Worm (Caenorhabditis elegans) whole organism, L2 larva: ENCODE measurements around the gene Y62H9A.16.

Experiments
- C34F6.9 ChIP-seq: fragments of 150-350 bp; optimal IDR thresholded peaks from 2 replicates; lab custom pipeline; 2014; ENCODE audit warnings: missing biosample characterization, missing genetic modification characterization
- F13H6.1 ChIP-seq: sonication (generic microtip); optimal IDR thresholded peaks from 2 replicates; lab custom pipeline; 2016; ENCODE audit warnings: missing genetic modification characterization, missing compliant biosample characterization
- R02D3.7 ChIP-seq: fragments of 150-350 bp; optimal IDR thresholded peaks from 2 replicates; lab custom pipeline; 2014; ENCODE audit warnings: missing biosample characterization, missing genetic modification characterization
- aly-2 ChIP-seq: fragments of 150-350 bp; optimal IDR thresholded peaks from 2 replicates; lab custom pipeline; 2014; ENCODE audit warnings: missing biosample characterization, missing genetic modification characterization
- ama-1 ChIP-seq: fragments of 150-350 bp; optimal IDR thresholded peaks from 2 replicates; lab custom pipeline; 2018; ENCODE audit warnings: inconsistent platforms
- blmp-1 ChIP-seq: sonication (generic microtip); optimal IDR thresholded peaks from 2 replicates; lab custom pipeline; 2017; ENCODE audit warnings: missing genetic modification characterization, mild to moderate bottlenecking, missing compliant biosample characterization, antibody characterized with exemption, moderate library complexity; ENCODE audit not compliant: insufficient read depth
- ceh-16 ChIP-seq: fragments of 150-350 bp; optimal IDR thresholded peaks from 2 replicates; lab custom pipeline; 2014; ENCODE audit warnings: missing biosample characterization, missing genetic modification characterization
- ceh-82 ChIP-seq: fragments of 150-350 bp; optimal IDR thresholded peaks from 2 replicates; lab custom pipeline; 2014; ENCODE audit warnings: missing biosample characterization, missing genetic modification characterization
- crh-2 ChIP-seq: sonication (generic microtip); optimal IDR thresholded peaks from 2 replicates; lab custom pipeline; 2017; ENCODE audit warnings: missing biosample characterization, missing genetic modification characterization
- dmd-4 ChIP-seq: sonication (generic microtip); optimal IDR thresholded peaks from 2 replicates; lab custom pipeline; 2017; ENCODE audit warnings: missing biosample characterization, missing genetic modification characterization
- egl-27 ChIP-seq: sonication (generic microtip); optimal IDR thresholded peaks from 3 replicates; lab custom pipeline; 2017; ENCODE audit warnings: missing biosample characterization, missing genetic modification reagents, missing genetic modification characterization
- elt-1 ChIP-seq: fragments of 150-350 bp; optimal IDR thresholded peaks from 2 replicates; lab custom pipeline; 2014; ENCODE audit warnings: missing biosample characterization, missing genetic modification characterization
- elt-3 ChIP-seq: sonication (generic microtip); optimal IDR thresholded peaks from 2 replicates; lab custom pipeline; 2017; ENCODE audit warnings: missing biosample characterization, missing genetic modification characterization
- fos-1 ChIP-seq: fragments of 150-350 bp; optimal IDR thresholded peaks from 2 replicates; lab custom pipeline; 2014; ENCODE audit warnings: missing biosample characterization, missing genetic modification characterization
- lin-11 ChIP-seq: fragments of 150-350 bp; sonication (generic microtip); optimal IDR thresholded peaks from 2 replicates; lab custom pipeline; 2014; ENCODE audit warnings: missing biosample characterization, missing genetic modification characterization, inconsistent platforms, mixed read lengths
- lin-13 ChIP-seq: fragments of 150-350 bp; optimal IDR thresholded peaks from 2 replicates; lab custom pipeline; 2014; ENCODE audit warnings: missing biosample characterization, missing genetic modification reagents, missing genetic modification characterization
- lin-39 ChIP-seq: fragments of 150-350 bp; optimal IDR thresholded peaks from 2 replicates; lab custom pipeline; 2014; ENCODE audit warnings: missing biosample characterization, missing genetic modification reagents, missing genetic modification characterization
- lsy-2 ChIP-seq, 2 experiments: fragments of 150-350 bp in 1 of 2; sonication (generic microtip) in 1 of 2; optimal IDR thresholded peaks; 2 replicates each; lab custom pipeline; 2014 to 2017; ENCODE audit warnings: missing biosample characterization in 2 of 2, missing genetic modification characterization in 2 of 2
- nhr-10 ChIP-seq: sonication (generic microtip); optimal IDR thresholded peaks from 2 replicates; lab custom pipeline; 2017; ENCODE audit warnings: missing biosample characterization, missing genetic modification characterization
- nhr-12 ChIP-seq: fragments of 150-350 bp; optimal IDR thresholded peaks from 2 replicates; lab custom pipeline; 2014; ENCODE audit warnings: missing biosample characterization, missing genetic modification characterization
- nhr-129 ChIP-seq: fragments of 150-350 bp; optimal IDR thresholded peaks from 2 replicates; lab custom pipeline; 2014; ENCODE audit warnings: missing biosample characterization, missing genetic modification characterization
- nhr-23 ChIP-seq: fragments of 150-350 bp; optimal IDR thresholded peaks from 2 replicates; lab custom pipeline; 2014; ENCODE audit warnings: missing biosample characterization, missing genetic modification reagents, missing genetic modification characterization
- nhr-237 ChIP-seq: fragments of 150-350 bp; optimal IDR thresholded peaks from 2 replicates; lab custom pipeline; 2014; ENCODE audit warnings: missing biosample characterization, missing genetic modification characterization
- nhr-6 ChIP-seq: fragments of 150-350 bp; optimal IDR thresholded peaks from 2 replicates; lab custom pipeline; 2014; ENCODE audit warnings: missing biosample characterization, missing genetic modification characterization
- nhr-77 ChIP-seq: fragments of 150-350 bp; optimal IDR thresholded peaks from 2 replicates; lab custom pipeline; 2014; ENCODE audit warnings: missing biosample characterization, missing genetic modification characterization
- peb-1 ChIP-seq: fragments of 150-350 bp; optimal IDR thresholded peaks from 2 replicates; lab custom pipeline; 2014; ENCODE audit warnings: missing biosample characterization, missing genetic modification characterization
- sem-4 ChIP-seq: fragments of 150-350 bp; optimal IDR thresholded peaks from 2 replicates; lab custom pipeline; 2014; ENCODE audit warnings: missing biosample characterization, missing genetic modification reagents, missing genetic modification characterization
- skn-1 ChIP-seq: sonication (generic microtip); optimal IDR thresholded peaks from 2 replicates; lab custom pipeline; 2017; ENCODE audit warnings: missing biosample characterization, missing genetic modification characterization
- sma-3 ChIP-seq: sonication (generic microtip); optimal IDR thresholded peaks from 2 replicates; lab custom pipeline; 2016; ENCODE audit warnings: missing genetic modification reagents, missing genetic modification characterization, missing compliant biosample characterization
- sma-9 ChIP-seq, 2 experiments: fragments of 150-350 bp in 1 of 2; sonication (generic microtip) in 1 of 2; optimal IDR thresholded peaks; 2 replicates each; lab custom pipeline; 2014 to 2016; ENCODE audit warnings: missing genetic modification characterization in 2 of 2, mild to moderate bottlenecking in 1 of 2, missing biosample characterization in 1 of 2, missing compliant biosample characterization in 1 of 2, missing genetic modification reagents in 1 of 2, moderate library complexity in 1 of 2
- snpc-4 ChIP-seq: fragments of 150-350 bp; optimal IDR thresholded peaks from 2 replicates; lab custom pipeline; 2014; ENCODE audit warnings: missing biosample characterization, missing genetic modification characterization
- unc-39 ChIP-seq: fragments of 150-350 bp; optimal IDR thresholded peaks from 2 replicates; lab custom pipeline; 2014; ENCODE audit warnings: missing biosample characterization, missing genetic modification characterization
- unc-62 ChIP-seq: fragments of 150-350 bp; optimal IDR thresholded peaks from 2 replicates; lab custom pipeline; 2014; ENCODE audit warnings: missing biosample characterization, missing genetic modification reagents, missing genetic modification characterization
- zag-1 ChIP-seq: fragments of 150-350 bp; optimal IDR thresholded peaks from 2 replicates; lab custom pipeline; 2014; ENCODE audit warnings: missing biosample characterization, missing genetic modification characterization
- ztf-1 ChIP-seq: fragments of 200-800 bp; sonication (Bioruptor generic); conservative IDR thresholded peaks from 2 replicates; pipeline ENCODE4 v1.3.6; 2022; ENCODE audit warnings: missing genetic modification characterization, missing compliant biosample characterization
- ztf-4 ChIP-seq: fragments of 150-350 bp; optimal IDR thresholded peaks from 2 replicates; lab custom pipeline; 2014; ENCODE audit warnings: missing biosample characterization, missing genetic modification characterization

Y62H9A.16 gene

ce11 chrX:11875260-11875659 lies 42.8 kb upstream of the Y62H9A.16 start, which contains the start of gene Y62H9A.1:
Gene Y62H9A.1, plus strand, starts transcription at chrX:11875541.
- TF ChIP-seq lin-11 (no peak), nhr-10 (tag; lab: Kevin White, UChicago) (no peak), zag-1 (no peak), lin-39 (tag; lab: Kevin White, UChicago) (no peak), blmp-1 (tag; lab: Kevin White, UChicago) (no peak), dmd-4 (tag; lab: Kevin White, UChicago) (no peak), sma-3 (no peak), nhr-237 (tag; lab: Kevin White, UChicago) (no peak), egl-27 (no peak), elt-1 (no peak), C34F6.9 (tag; lab: Kevin White, UChicago) (no peak), unc-39 (tag; lab: Kevin White, UChicago) (no peak)
- TF ChIP-seq, all 48 proteins: peak for 0

DNA sequence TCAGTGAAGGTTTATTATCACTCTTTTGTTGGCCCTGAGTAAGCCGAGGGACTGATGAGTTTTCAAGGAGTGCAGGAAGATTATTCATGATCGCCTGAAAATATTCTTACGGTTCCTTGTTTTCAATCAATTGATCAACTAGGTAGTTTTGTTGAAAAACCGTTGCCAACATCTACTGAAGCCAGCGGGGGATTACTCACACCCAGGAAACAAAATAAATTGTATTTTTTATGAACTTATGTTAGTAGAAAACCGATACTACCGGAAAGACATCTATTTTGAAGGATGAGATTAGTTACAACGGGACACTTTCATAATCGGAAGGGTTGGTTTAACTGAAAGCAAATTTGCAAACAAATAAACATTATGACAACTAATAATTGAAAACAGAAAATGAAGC lies 40.0 kb upstream of the Y62H9A.16 start, which contains the start of gene Y62H9A.2:
Gene Y62H9A.2 (minus strand): TSS at position 101 of the 400 bp plus-strand sequence.
- TF ChIP-seq nhr-77 (tag; lab: Kevin White, UChicago): no peak
- no peak for TF ChIP-seq nhr-10 (tag; lab: Kevin White, UChicago)
- no peak for TF ChIP-seq ztf-1 (GFP tag; lab: Robert Waterston, UW)
- TF ChIP-seq F13H6.1 (tag; lab: Kevin White, UChicago): no peak
- no peak for TF ChIP-seq nhr-129 (tag; lab: Kevin White, UChicago)
- TF ChIP-seq skn-1 (tag; lab: Kevin White, UChicago): no peak
- no peak for TF ChIP-seq peb-1 (tag; lab: Kevin White, UChicago)
- TF ChIP-seq blmp-1 (tag; lab: Kevin White, UChicago): no peak
- no peak for TF ChIP-seq snpc-4 (tag; lab: Kevin White, UChicago)
- no peak for TF ChIP-seq ceh-82
- TF ChIP-seq lsy-2 (tag; optimal IDR thresholded peaks at IDR 0.05; lab: Kevin White, UChicago): no peak
- TF ChIP-seq ceh-16 (tag; lab: Kevin White, UChicago): no peak
- TF ChIP-seq nhr-237 (tag; lab: Kevin White, UChicago): no peak

DNA sequence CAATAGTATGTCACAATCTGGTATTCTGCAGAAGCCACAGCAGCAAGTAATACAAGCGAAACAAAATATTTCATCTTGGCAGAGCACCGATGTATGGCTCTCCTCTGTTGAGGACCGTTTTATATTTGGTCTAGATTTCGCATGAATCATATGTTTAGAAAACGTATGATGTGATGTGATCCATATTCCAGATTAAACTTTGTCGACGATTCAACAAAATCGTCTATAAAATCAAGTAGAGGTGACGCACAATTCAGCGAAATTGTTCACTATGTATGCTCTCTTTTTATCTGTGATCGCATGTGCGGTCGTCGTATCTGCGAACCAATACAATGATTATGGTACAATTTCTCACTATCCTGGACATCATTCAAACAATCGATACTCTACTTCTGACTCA lies 38.2 kb upstream of the Y62H9A.16 start, which contains the start of the genes Y62H9A.3 and Y62H9A.4:
Gene Y62H9A.3 (minus strand): TSS at position 101 of the 400 bp plus-strand sequence.
Gene Y62H9A.4 (plus strand): TSS at position 256 of the 400 bp plus-strand sequence.
- TF ChIP-seq nhr-6 (no peak), unc-39 (tag; lab: Kevin White, UChicago) (no peak)

DNA sequence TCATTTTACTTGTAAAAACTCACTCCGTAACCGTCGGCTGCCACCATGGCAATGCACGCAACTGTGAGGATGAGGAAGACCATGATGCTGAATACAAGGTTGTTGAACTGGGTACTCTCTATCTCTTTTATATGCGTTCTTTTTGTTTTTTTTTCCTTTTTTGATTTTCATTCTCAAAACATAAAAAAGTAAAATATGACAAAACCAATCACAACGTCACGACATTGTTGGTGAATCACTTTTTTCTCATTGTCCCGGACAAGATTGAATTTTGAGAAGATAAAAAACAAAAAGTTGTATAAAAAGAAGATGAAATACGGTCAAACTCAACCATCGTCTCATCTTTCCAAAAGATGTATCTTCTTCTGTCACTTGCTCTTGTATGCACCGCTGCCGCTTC lies 35.3 kb upstream of the Y62H9A.16 start, which contains the start of the genes Y62H9A.5 and ule-5:
Gene Y62H9A.5 (minus strand): TSS at position 101 of the 400 bp plus-strand sequence.
Gene ule-5 (plus strand): TSS at position 328 of the 400 bp plus-strand sequence.
- TF ChIP-seq sma-3 (no peak), peb-1 (tag; lab: Kevin White, UChicago) (no peak)

- no peak for TF ChIP-seq lin-11
- TF ChIP-seq ama-1 (lab: Kevin White, UChicago): no peak
- no peak for TF ChIP-seq ztf-1 (GFP tag; lab: Robert Waterston, UW)
- TF ChIP-seq unc-39 (tag; lab: Kevin White, UChicago): no peak
- TF ChIP-seq unc-62 (GFP tag; lab: Kevin White, UChicago): no peak
- TF ChIP-seq nhr-6: no peak
- no peak for TF ChIP-seq R02D3.7
- no peak for TF ChIP-seq lin-39 (tag; lab: Kevin White, UChicago)
- TF ChIP-seq nhr-77 (tag; lab: Kevin White, UChicago): no peak
- no peak for TF ChIP-seq elt-3
- TF ChIP-seq aly-2 (tag; lab: Kevin White, UChicago): no peak
- no peak for TF ChIP-seq egl-27
- TF ChIP-seq lin-13 (GFP tag; lab: Kevin White, UChicago): no peak
- no peak for TF ChIP-seq fos-1 (tag; lab: Kevin White, UChicago)
- TF ChIP-seq lsy-2 (tag; optimal IDR thresholded peaks at IDR 0.05; lab: Kevin White, UChicago): no peak
- no peak for TF ChIP-seq sma-9 (GFP tag; optimal IDR thresholded peaks at IDR 0.05; lab: Kevin White, UChicago)
- no peak for TF ChIP-seq sma-9 (tag; optimal IDR thresholded peaks at IDR 0.05; lab: Kevin White, UChicago)
- TF ChIP-seq, all 48 proteins: peak for 0
These were observed 32.5 kb upstream of the Y62H9A.16 start, which contains the start of gene Y62H9A.7 for ce11 chrX:11885577-11885976. Gene Y62H9A.7, minus strand, starts transcription at chrX:11885677.

DNA sequence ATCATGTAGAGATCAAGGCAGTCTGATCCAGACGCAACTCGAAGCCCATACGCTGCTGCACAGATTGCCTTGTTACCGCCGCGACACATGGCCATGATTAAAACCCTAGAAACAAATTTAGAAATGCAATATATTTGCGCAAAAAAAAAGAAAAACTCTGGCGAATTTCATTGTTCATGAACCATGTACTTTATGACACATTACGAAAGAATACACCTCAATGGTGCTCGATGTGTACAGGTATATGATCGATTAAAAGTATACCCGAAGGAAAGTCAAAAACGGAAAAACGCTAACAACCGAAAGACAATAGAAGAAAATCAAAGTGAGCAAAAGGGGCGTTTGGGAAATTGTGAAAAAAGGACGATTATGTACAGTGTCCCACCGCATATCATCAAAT lies 25.8 kb upstream of the Y62H9A.16 start, which contains the start of gene Y62H9A.8:
Gene Y62H9A.8 (minus strand): TSS at position 101 of the 400 bp plus-strand sequence.
- TF ChIP-seq ztf-4 (tag; lab: Kevin White, UChicago): no peak
- TF ChIP-seq elt-1: no peak
- TF ChIP-seq fos-1 (tag; lab: Kevin White, UChicago): no peak
- no peak for TF ChIP-seq elt-3
- no peak for TF ChIP-seq nhr-12
- no peak for TF ChIP-seq ztf-1 (GFP tag; lab: Robert Waterston, UW)
- TF ChIP-seq aly-2 (tag; lab: Kevin White, UChicago): no peak
- no peak for TF ChIP-seq snpc-4 (tag; lab: Kevin White, UChicago)
- TF ChIP-seq sma-9 (GFP tag; optimal IDR thresholded peaks at IDR 0.05; lab: Kevin White, UChicago): no peak
- no peak for TF ChIP-seq sma-9 (tag; optimal IDR thresholded peaks at IDR 0.05; lab: Kevin White, UChicago)
- TF ChIP-seq R02D3.7: no peak
- TF ChIP-seq nhr-10 (tag; lab: Kevin White, UChicago): no peak
- no peak for TF ChIP-seq lin-13 (GFP tag; lab: Kevin White, UChicago)
- no peak for TF ChIP-seq zag-1
- no peak for TF ChIP-seq C34F6.9 (tag; lab: Kevin White, UChicago)
- TF ChIP-seq sem-4 (tag; lab: Kevin White, UChicago): no peak
- TF ChIP-seq nhr-23 (tag; lab: Kevin White, UChicago): no peak
- TF ChIP-seq dmd-4 (tag; lab: Kevin White, UChicago): no peak
- TF ChIP-seq ama-1 (lab: Kevin White, UChicago): no peak
- no peak for TF ChIP-seq crh-2
- TF ChIP-seq ceh-82: no peak
- TF ChIP-seq, all 48 proteins: peak for 0
